Worm (Caenorhabditis elegans): ENCODE measurements around the gene col-131.

- TF ChIP-seq cog-1 (tag; optimal IDR thresholded peaks at IDR 0.05) (no peak), ztf-23 (GFP tag; IDR thresholded peaks at IDR 0.05) (no peak)
These were observed 41.2 kb downstream of the col-131 start for ce11 chrIV:13025853-13026343.
